Fruit fly (Drosophila melanogaster) whole organism, embryonic: ENCODE data around the gene Piezo.

Experiments used
- ATbp ChIP-seq: fragments of 200-800 bp; sonication (Bioruptor generic); optimal IDR thresholded peaks from 2 replicates; lab custom pipeline; 2017; ENCODE audit warnings: missing biosample characterization, mild to moderate bottlenecking, missing genetic modification characterization, missing genetic modification reagents
- CG10654 ChIP-seq: fragments of 200-800 bp; sonication (Bioruptor generic); optimal IDR thresholded peaks from 2 replicates; lab custom pipeline; 2016; ENCODE audit warnings: missing biosample characterization, missing genetic modification characterization
- CG10959 ChIP-seq: fragments of 200-800 bp; sonication (Bioruptor generic); IDR thresholded peaks from 2 replicates; pipeline ENCODE4 v1.3.6; 2022; ENCODE audit warnings: missing biosample characterization, missing genetic modification characterization
- CG12104 ChIP-seq: fragments of 200-800 bp; sonication (Bioruptor generic); optimal IDR thresholded peaks from 3 replicates; lab custom pipeline; 2016; ENCODE audit warnings: missing biosample characterization, missing genetic modification characterization
- CG12219 ChIP-seq: fragments of 200-800 bp; sonication (Bioruptor generic); optimal IDR thresholded peaks from 3 replicates; lab custom pipeline; 2018; ENCODE audit warnings: missing biosample characterization, mild to moderate bottlenecking, missing genetic modification characterization
- CG17829 ChIP-seq: fragments of 200-800 bp; optimal IDR thresholded peaks from 2 replicates; lab custom pipeline; 2019; ENCODE audit warnings: missing biosample characterization, mild to moderate bottlenecking, missing genetic modification characterization, moderate library complexity
- CG30431 ChIP-seq: fragments of 200-800 bp; sonication (Bioruptor generic); optimal IDR thresholded peaks from 2 replicates; lab custom pipeline; 2017; ENCODE audit warnings: missing biosample characterization, missing genetic modification characterization
- CG31388 ChIP-seq: fragments of 200-800 bp; sonication (Bioruptor generic); optimal IDR thresholded peaks from 2 replicates; lab custom pipeline; 2016; ENCODE audit warnings: missing biosample characterization, missing genetic modification characterization
- CG31441 ChIP-seq: fragments of 200-800 bp; sonication (Bioruptor generic); IDR thresholded peaks from 2 replicates; pipeline ENCODE4 v1.3.6; 2022; ENCODE audit warnings: missing biosample characterization, missing genetic modification characterization
- CG3847 ChIP-seq: fragments of 200-800 bp; sonication (Bioruptor generic); IDR thresholded peaks from 2 replicates; pipeline ENCODE4 v1.3.6; 2022; ENCODE audit warnings: missing biosample characterization, missing genetic modification characterization
- CG4404 ChIP-seq: fragments of 200-800 bp; sonication (Bioruptor generic); IDR thresholded peaks from 2 replicates; pipeline ENCODE4 v1.3.6; 2022; ENCODE audit warnings: missing biosample characterization, missing genetic modification characterization
- CG4854 ChIP-seq: fragments of 200-800 bp; sonication (Bioruptor generic); optimal IDR thresholded peaks from 2 replicates; lab custom pipeline; 2016; ENCODE audit warnings: missing biosample characterization, missing genetic modification characterization, inconsistent platforms
- CG6765 ChIP-seq: fragments of 200-800 bp; sonication (Bioruptor generic); optimal IDR thresholded peaks from 3 replicates; lab custom pipeline; 2017; ENCODE audit warnings: missing biosample characterization, mild to moderate bottlenecking, missing genetic modification characterization
- CG9215 ChIP-seq: fragments of 200-800 bp; sonication (Bioruptor generic); IDR thresholded peaks from 2 replicates; pipeline ENCODE4 v1.3.6; 2022; ENCODE audit warnings: missing biosample characterization, missing genetic modification characterization
- CG9876 ChIP-seq: fragments of 200-800 bp; sonication (Bioruptor generic); optimal IDR thresholded peaks from 2 replicates; lab custom pipeline; 2016; ENCODE audit warnings: missing biosample characterization, missing genetic modification characterization
- Chrac-16 ChIP-seq: fragments of 200-800 bp; sonication (Bioruptor generic); optimal IDR thresholded peaks from 3 replicates; lab custom pipeline; 2016; ENCODE audit warnings: missing biosample characterization, missing genetic modification characterization
- CkIIα-i1 ChIP-seq: fragments of 200-800 bp; sonication (Bioruptor generic); IDR thresholded peaks from 2 replicates; pipeline ENCODE4 v1.3.6; 2022; ENCODE audit warnings: missing biosample characterization, missing genetic modification characterization
- Dbx ChIP-seq: fragments of 200-800 bp; sonication (Bioruptor generic); IDR thresholded peaks from 3 replicates; pipeline ENCODE4 v1.3.6; 2022; ENCODE audit warnings: missing biosample characterization, missing genetic modification characterization
- Dp ChIP-seq: fragments of 200-800 bp; sonication (Bioruptor generic); optimal IDR thresholded peaks from 2 replicates; lab custom pipeline; 2018; ENCODE audit warnings: missing biosample characterization, mild to moderate bottlenecking, missing genetic modification characterization, moderate library complexity
- Drgx ChIP-seq: fragments of 200-800 bp; sonication (Bioruptor generic); IDR thresholded peaks from 2 replicates; pipeline ENCODE4 v1.3.6; 2022; ENCODE audit warnings: missing biosample characterization, missing genetic modification characterization
- Elba2 ChIP-seq: fragments of 200-800 bp; sonication (Bioruptor generic); optimal IDR thresholded peaks from 3 replicates; lab custom pipeline; 2016; ENCODE audit warnings: missing biosample characterization, missing genetic modification characterization
- Hey ChIP-seq: fragments of 200-800 bp; sonication (Bioruptor generic); optimal IDR thresholded peaks from 3 replicates; lab custom pipeline; 2018; ENCODE audit warnings: missing biosample characterization, mild to moderate bottlenecking, missing genetic modification characterization
- HmgD ChIP-seq: fragments of 200-800 bp; sonication (Bioruptor generic); optimal IDR thresholded peaks from 3 replicates; lab custom pipeline; 2016; ENCODE audit warnings: missing biosample characterization, missing genetic modification characterization
- MTF-1 ChIP-seq: fragments of 200-800 bp; sonication (Bioruptor generic); optimal IDR thresholded peaks from 2 replicates; lab custom pipeline; 2018; ENCODE audit warnings: missing biosample characterization, mild to moderate bottlenecking, missing genetic modification characterization, borderline replicate concordance
- Nf-YC ChIP-seq: fragments of 200-800 bp; optimal IDR thresholded peaks from 3 replicates; lab custom pipeline; 2019; ENCODE audit warnings: missing biosample characterization, mild to moderate bottlenecking, missing genetic modification characterization, moderate library complexity
- Opbp ChIP-seq: fragments of 200-800 bp; sonication (Bioruptor generic); IDR thresholded peaks from 3 replicates; pipeline ENCODE4 v1.3.6; 2022; ENCODE audit warnings: missing biosample characterization, missing genetic modification characterization; ENCODE audit not compliant: partially characterized antibody
- Optix ChIP-seq: fragments of 200-800 bp; sonication (Bioruptor generic); IDR thresholded peaks from 3 replicates; pipeline ENCODE4 v1.3.6; 2022; ENCODE audit warnings: missing biosample characterization, missing genetic modification characterization
- Ravus ChIP-seq: fragments of 200-800 bp; sonication (Bioruptor generic); IDR thresholded peaks from 2 replicates; pipeline ENCODE4 v1.3.6; 2022; ENCODE audit warnings: missing biosample characterization, missing genetic modification characterization
- Scr ChIP-seq: fragments of 200-800 bp; sonication (Bioruptor generic); IDR thresholded peaks from 2 replicates; pipeline ENCODE4 v1.3.6; 2022; ENCODE audit warnings: missing biosample characterization, missing genetic modification characterization; ENCODE audit not compliant: partially characterized antibody
- Side ChIP-seq: fragments of 200-800 bp; sonication (Bioruptor generic); optimal IDR thresholded peaks from 2 replicates; lab custom pipeline; 2016; ENCODE audit warnings: missing biosample characterization, missing genetic modification characterization
- Taf1 ChIP-seq: fragments of 200-800 bp; sonication (Bioruptor generic); IDR thresholded peaks from 2 replicates; pipeline ENCODE4 v1.3.6; 2022; ENCODE audit warnings: missing biosample characterization, missing genetic modification characterization
- cato ChIP-seq: fragments of 200-800 bp; sonication (Bioruptor generic); optimal IDR thresholded peaks from 2 replicates; lab custom pipeline; 2016; ENCODE audit warnings: missing biosample characterization, missing genetic modification characterization, borderline replicate concordance
- cg ChIP-seq: fragments of 200-800 bp; sonication (Bioruptor generic); optimal IDR thresholded peaks from 3 replicates; lab custom pipeline; 2019; ENCODE audit warnings: missing biosample characterization, mild to moderate bottlenecking, missing genetic modification characterization, moderate library complexity
- dysf ChIP-seq: fragments of 200-800 bp; sonication (Bioruptor generic); IDR thresholded peaks from 3 replicates; pipeline ENCODE4 v1.3.6; 2022; ENCODE audit warnings: missing biosample characterization, missing genetic modification characterization
- eve ChIP-seq, 2 experiments: fragments of >200 bp; optimal IDR thresholded peaks; 2 replicates each; lab custom pipeline; 2017; ENCODE audit warnings: missing biosample characterization in 2 of 2, missing genetic modification characterization in 2 of 2
- fd96Cb ChIP-seq: fragments of 200-800 bp; sonication (Bioruptor generic); optimal IDR thresholded peaks from 2 replicates; lab custom pipeline; 2018; ENCODE audit warnings: missing biosample characterization, mild to moderate bottlenecking, missing genetic modification characterization, moderate library complexity
- gro ChIP-seq: fragments of 200-800 bp; sonication (Bioruptor generic); optimal IDR thresholded peaks from 2 replicates; lab custom pipeline; 2016; ENCODE audit warnings: missing biosample characterization, missing genetic modification characterization
- gsb ChIP-seq: fragments of 200-800 bp; sonication (Bioruptor generic); IDR thresholded peaks from 2 replicates; pipeline ENCODE4 v1.3.6; 2022; ENCODE audit warnings: missing biosample characterization, missing genetic modification characterization
- hbn ChIP-seq: fragments of 200-800 bp; sonication (Bioruptor generic); IDR thresholded peaks from 2 replicates; pipeline ENCODE4 v1.3.6; 2022; ENCODE audit warnings: missing biosample characterization, missing genetic modification characterization; ENCODE audit not compliant: partially characterized antibody
- hkb ChIP-seq, 2 experiments: fragments of 200-800 bp in 1 of 2; fragments of >200 bp in 1 of 2; sonication (Bioruptor generic) in 1 of 2; IDR thresholded peaks in 1 of 2; optimal IDR thresholded peaks in 1 of 2; 2 replicates each; pipeline versions ENCODE4 v1.3.6 to Lab custom; 2017 to 2022; ENCODE audit warnings: missing biosample characterization in 1 of 2, missing genetic modification characterization in 1 of 2
- ind ChIP-seq: fragments of 200-800 bp; sonication (Bioruptor generic); optimal IDR thresholded peaks from 3 replicates; lab custom pipeline; 2016; ENCODE audit warnings: missing biosample characterization, missing genetic modification characterization
- insv ChIP-seq, 2 experiments: fragments of 200-800 bp; sonication (Bioruptor generic); optimal IDR thresholded peaks; 3 replicates each; lab custom pipeline; 2016 to 2018; ENCODE audit warnings: missing biosample characterization in 2 of 2, missing genetic modification characterization in 2 of 2
- run ChIP-seq: fragments of 200-800 bp; sonication (Bioruptor generic); optimal IDR thresholded peaks from 3 replicates; lab custom pipeline; 2018; ENCODE audit warnings: missing biosample characterization, mild to moderate bottlenecking, missing genetic modification characterization
- sisA ChIP-seq: fragments of 200-800 bp; sonication (Bioruptor generic); IDR thresholded peaks from 2 replicates; pipeline ENCODE4 v1.3.6; 2022; ENCODE audit warnings: missing biosample characterization, missing genetic modification characterization
- slou ChIP-seq: fragments of 200-800 bp; sonication (Bioruptor generic); optimal IDR thresholded peaks from 3 replicates; lab custom pipeline; 2016; ENCODE audit warnings: missing biosample characterization, missing genetic modification characterization
- sob ChIP-seq: fragments of 200-800 bp; sonication (Bioruptor generic); IDR thresholded peaks from 2 replicates; pipeline ENCODE4 v1.3.6; 2022; ENCODE audit warnings: missing biosample characterization, missing genetic modification characterization
- tap ChIP-seq: fragments of 200-800 bp; optimal IDR thresholded peaks from 3 replicates; lab custom pipeline; 2019; ENCODE audit warnings: missing biosample characterization, mild to moderate bottlenecking, missing genetic modification characterization, moderate library complexity
- tin ChIP-seq: fragments of 200-800 bp; sonication (Bioruptor generic); optimal IDR thresholded peaks from 3 replicates; lab custom pipeline; 2016; ENCODE audit warnings: missing biosample characterization, missing genetic modification characterization
- trh ChIP-seq: fragments of 200-800 bp; sonication (Bioruptor generic); optimal IDR thresholded peaks from 2 replicates; lab custom pipeline; 2016; ENCODE audit warnings: missing biosample characterization, missing genetic modification characterization
- twi ChIP-seq: fragments of 200-800 bp; optimal IDR thresholded peaks from 2 replicates; lab custom pipeline; 2019; ENCODE audit warnings: missing biosample characterization, mild to moderate bottlenecking, missing genetic modification characterization, moderate library complexity
- tx ChIP-seq: fragments of 200-800 bp; sonication (Bioruptor generic); optimal IDR thresholded peaks from 2 replicates; lab custom pipeline; 2016; ENCODE audit warnings: missing biosample characterization, missing genetic modification characterization
- yki ChIP-seq: fragments of >200 bp; optimal IDR thresholded peaks from 3 replicates; lab custom pipeline; 2018

Piezo gene

DNA sequence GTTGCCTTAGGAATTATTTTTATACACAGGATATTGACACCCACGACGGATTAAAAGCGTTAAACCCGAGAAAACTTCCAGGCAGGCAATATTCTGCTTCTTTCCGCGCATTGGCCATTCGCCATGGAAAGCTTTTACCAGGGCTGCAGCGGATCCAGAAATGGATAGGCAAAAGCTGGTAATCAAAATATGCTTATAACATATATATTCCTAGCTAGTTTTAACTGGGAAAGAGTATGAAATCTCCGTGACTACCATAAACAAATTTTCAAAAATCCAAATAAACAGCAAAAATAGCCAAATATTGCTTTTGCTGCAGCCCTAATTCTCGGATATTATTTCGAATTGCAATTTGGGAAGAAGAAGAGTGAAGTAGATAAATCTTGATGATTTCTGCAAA lies 3.4 kb upstream of the Piezo start, which contains the start of the genes PAPLA1 and Rbsn-5 (continued):
- TF ChIP-seq run: peak; percentile 76
- TF ChIP-seq eve (GFP tag; optimal IDR thresholded peaks at IDR 0.05; lab: Kevin White, UChicago): no peak
- peak; percentile 85 for TF ChIP-seq tap (tag; lab: Kevin White, UChicago)
- TF ChIP-seq ATbp (GFP tag; lab: Kevin White, UChicago): peak; percentile 83
- peak; percentile 87 for TF ChIP-seq CG30431 (GFP tag; lab: Kevin White, UChicago)
- TF ChIP-seq cato: peak; percentile 92
- no peak for TF ChIP-seq cg (GFP tag; lab: Kevin White, UChicago)
- peak; percentile 45 for TF ChIP-seq yki (lab: Kevin White, UChicago)
- no peak for TF ChIP-seq Opbp (GFP tag; lab: Robert Waterston, UW)
- no peak for TF ChIP-seq hkb (optimal IDR thresholded peaks at IDR 0.05; lab: Kevin White, UChicago)
- peak; percentile 90 for TF ChIP-seq hkb (GFP tag; IDR thresholded peaks at IDR 0.05; lab: Robert Waterston, UW)
- TF ChIP-seq sob: peak; percentile 93
- peak; percentile 90 for TF ChIP-seq CG4404 (GFP tag; lab: Robert Waterston, UW)
- peak; percentile 79 for TF ChIP-seq Drgx
- TF ChIP-seq Dp: peak; percentile 28
- TF ChIP-seq sisA (GFP tag; lab: Robert Waterston, UW): peak; percentile 96
- peak; percentile 77; the same call in 1 of the 2 replicates for TF ChIP-seq gsb (GFP tag; lab: Robert Waterston, UW)
- TF ChIP-seq hbn (GFP tag; lab: Robert Waterston, UW): no peak
- peak; percentile 89 for TF ChIP-seq CG31388
- TF ChIP-seq CG6765: peak; percentile 89
- peak; percentile 89 for TF ChIP-seq CG9215 (GFP tag; lab: Robert Waterston, UW)
- peak; percentile 96 for TF ChIP-seq tin
- TF ChIP-seq CG4854 (GFP tag; lab: Kevin White, UChicago): peak; percentile 93
- peak; percentile 78 for TF ChIP-seq Taf1 (GFP tag; lab: Robert Waterston, UW)
- peak; percentile 94 for TF ChIP-seq dysf (GFP tag; lab: Robert Waterston, UW)
- peak; percentile 93 for TF ChIP-seq CG9876 (GFP tag; lab: Kevin White, UChicago)
- TF ChIP-seq slou (GFP tag; lab: Kevin White, UChicago): peak; percentile 96
- peak; percentile 84 for TF ChIP-seq Optix
- peak; percentile 72 for TF ChIP-seq CG10959
- TF ChIP-seq trh (GFP tag; lab: Kevin White, UChicago): peak; percentile 81
- TF ChIP-seq Scr (GFP tag; lab: Robert Waterston, UW): 0 out of 2 replicates have a peak, but pooled peaks have one; percentile 21
- peak; percentile 92 for TF ChIP-seq CG31441 (GFP tag; lab: Robert Waterston, UW)
- peak; percentile 80 for TF ChIP-seq twi (tag; lab: Kevin White, UChicago)
- TF ChIP-seq CG10654 (GFP tag; lab: Kevin White, UChicago): peak; percentile 94
- peak; percentile 90 for TF ChIP-seq CG3847 (GFP tag; lab: Robert Waterston, UW)
- TF ChIP-seq Hey: peak; percentile 83
- peak; percentile 94 for TF ChIP-seq fd96Cb (tag; lab: Kevin White, UChicago)
- TF ChIP-seq Side (GFP tag; lab: Kevin White, UChicago): peak; percentile 93
- peak; percentile 90 for TF ChIP-seq CG12104 (GFP tag; lab: Kevin White, UChicago)
- peak in 1 of 2 experiments; percentile 46 for TF ChIP-seq insv (GFP tag; optimal IDR thresholded peaks at IDR 0.05; lab: Kevin White, UChicago)
- TF ChIP-seq CG12219 (GFP tag; lab: Kevin White, UChicago): peak; percentile 86
- TF ChIP-seq gro (GFP tag; lab: Kevin White, UChicago): peak; percentile 97
- TF ChIP-seq CG17829 (tag; lab: Kevin White, UChicago): peak; percentile 93
- peak; percentile 88 for TF ChIP-seq Nf-YC
- peak; percentile 66 for TF ChIP-seq Ravus (GFP tag; lab: Robert Waterston, UW)
- peak; percentile 94 for TF ChIP-seq Chrac-16 (GFP tag; lab: Kevin White, UChicago)
- peak; percentile 79 for TF ChIP-seq MTF-1 (GFP tag; lab: Kevin White, UChicago)
- TF ChIP-seq ind: peak; percentile 97
- TF ChIP-seq HmgD (GFP tag; lab: Kevin White, UChicago): peak; percentile 94
- TF ChIP-seq tx (GFP tag; lab: Kevin White, UChicago): peak; percentile 95
- peak; percentile 92 for TF ChIP-seq Dbx (GFP tag; lab: Robert Waterston, UW)
- peak; percentile 45 for TF ChIP-seq Elba2 (GFP tag; lab: Kevin White, UChicago)
- no peak for TF ChIP-seq CkIIα-i1 (GFP tag; lab: Robert Waterston, UW)
